Worm (Caenorhabditis elegans) whole organism, young adult: ENCODE data around the gene metl-1.

Experiments used
- C17E4.6 ChIP-seq: fragments of 200-800 bp; sonication (Bioruptor generic); IDR thresholded peaks from 2 replicates; pipeline ENCODE4 v1.3.6; 2022; ENCODE audit warnings: missing genetic modification reagents, missing genetic modification characterization, missing compliant biosample characterization
- D2030.7 ChIP-seq: fragments of 200-800 bp; sonication (Bioruptor generic); IDR thresholded peaks from 2 replicates; pipeline ENCODE4 v1.3.6; 2022; ENCODE audit warnings: missing genetic modification reagents, missing genetic modification characterization, missing compliant biosample characterization
- F23B12.7 ChIP-seq: sonication (generic microtip); optimal IDR thresholded peaks from 2 replicates; lab custom pipeline; 2017; ENCODE audit warnings: missing genetic modification characterization, mild to moderate bottlenecking, missing compliant biosample characterization, antibody characterized with exemption, moderate library complexity; ENCODE audit not compliant: insufficient read depth
- F39B2.1 ChIP-seq: fragments of 200-800 bp; sonication (Bioruptor generic); IDR thresholded peaks from 2 replicates; pipeline ENCODE4 v1.3.6; 2022; ENCODE audit warnings: missing genetic modification reagents, missing genetic modification characterization, missing compliant biosample characterization
- F49E8.2 ChIP-seq: sonication (generic microtip); optimal IDR thresholded peaks from 3 replicates; lab custom pipeline; 2017; ENCODE audit warnings: missing genetic modification characterization, mild to moderate bottlenecking, missing compliant biosample characterization, antibody characterized with exemption, moderate library complexity; ENCODE audit not compliant: insufficient read depth
- F52B5.7 ChIP-seq: sonication (generic microtip); optimal IDR thresholded peaks from 2 replicates; lab custom pipeline; 2016; ENCODE audit warnings: mild to moderate bottlenecking, missing genetic modification characterization, missing compliant biosample characterization
- K11D2.4 ChIP-seq: fragments of 200-800 bp; sonication (Bioruptor generic); IDR thresholded peaks from 2 replicates; pipeline ENCODE4 v1.3.6; 2022; ENCODE audit warnings: missing genetic modification reagents, missing genetic modification characterization, missing compliant biosample characterization
- T07F8.4 ChIP-seq: sonication (generic microtip); optimal IDR thresholded peaks from 2 replicates; lab custom pipeline; 2016; ENCODE audit warnings: mild to moderate bottlenecking, missing genetic modification characterization, moderate library complexity, missing compliant biosample characterization
- Y53G8AR.9 ChIP-seq: fragments of 200-800 bp; sonication (Bioruptor generic); conservative IDR thresholded peaks from 2 replicates; pipeline ENCODE4 v1.3.6; 2022; ENCODE audit warnings: missing genetic modification reagents, missing genetic modification characterization, missing compliant biosample characterization
- Y79H2A.3 ChIP-seq: fragments of 200-800 bp; sonication (Bioruptor generic); conservative IDR thresholded peaks from 2 replicates; pipeline ENCODE4 v1.3.6; 2022; ENCODE audit warnings: missing genetic modification reagents, missing genetic modification characterization, missing compliant biosample characterization
- ZK185.1 ChIP-seq: sonication (generic microtip); optimal IDR thresholded peaks from 2 replicates; lab custom pipeline; 2016; ENCODE audit warnings: mild to moderate bottlenecking, missing genetic modification characterization, missing compliant biosample characterization; ENCODE audit not compliant: poor library complexity, severe bottlenecking
- akir-1 ChIP-seq: fragments of 200-800 bp; sonication (Bioruptor generic); optimal IDR thresholded peaks from 2 replicates; lab custom pipeline; 2018; ENCODE audit warnings: mild to moderate bottlenecking, missing genetic modification characterization, moderate library complexity, missing compliant biosample characterization
- bed-1 ChIP-seq: fragments of 200-800 bp; sonication (Bioruptor generic); IDR thresholded peaks from 2 replicates; pipeline ENCODE4 v1.3.6; 2022; ENCODE audit warnings: missing genetic modification reagents, missing genetic modification characterization, missing compliant biosample characterization
- ccch-3 ChIP-seq: fragments of 200-800 bp; sonication (Bioruptor generic); optimal IDR thresholded peaks from 2 replicates; lab custom pipeline; 2018; ENCODE audit warnings: mild to moderate bottlenecking, missing genetic modification characterization, missing compliant biosample characterization
- ceh-40 ChIP-seq: fragments of 200-800 bp; sonication (Bioruptor generic); IDR thresholded peaks from 2 replicates; pipeline ENCODE4 v1.3.6; 2022; ENCODE audit warnings: missing genetic modification characterization, missing compliant biosample characterization
- ceh-79 ChIP-seq: sonication (generic microtip); optimal IDR thresholded peaks from 2 replicates; lab custom pipeline; 2017; ENCODE audit warnings: mild to moderate bottlenecking, missing genetic modification characterization, missing compliant biosample characterization
- ceh-91 ChIP-seq: fragments of 200-800 bp; sonication (Bioruptor generic); IDR thresholded peaks from 2 replicates; pipeline ENCODE4 v1.3.6; 2022; ENCODE audit warnings: missing genetic modification reagents, missing genetic modification characterization, missing compliant biosample characterization
- dox-1 ChIP-seq: fragments of 200-800 bp; sonication (Bioruptor generic); IDR thresholded peaks from 2 replicates; pipeline ENCODE4 v1.3.6; 2022; ENCODE audit warnings: missing genetic modification reagents, missing genetic modification characterization, missing compliant biosample characterization
- efl-1 ChIP-seq: fragments of 150-350 bp; optimal IDR thresholded peaks from 2 replicates; lab custom pipeline; 2014; ENCODE audit warnings: missing biosample characterization, missing genetic modification reagents, missing genetic modification characterization
- egrh-3 ChIP-seq: fragments of 200-800 bp; sonication (Bioruptor generic); IDR thresholded peaks from 2 replicates; pipeline ENCODE4 v1.3.6; 2022; ENCODE audit warnings: missing genetic modification reagents, missing genetic modification characterization, missing compliant biosample characterization
- ekl-4 ChIP-seq: fragments of 200-800 bp; sonication (Bioruptor generic); IDR thresholded peaks from 2 replicates; pipeline ENCODE4 v1.3.6; 2022; ENCODE audit warnings: missing genetic modification reagents, missing genetic modification characterization, missing compliant biosample characterization
- ets-4 ChIP-seq: fragments of 200-800 bp; sonication (Bioruptor generic); optimal IDR thresholded peaks from 2 replicates; lab custom pipeline; 2018; ENCODE audit warnings: mild to moderate bottlenecking, missing genetic modification characterization, missing compliant biosample characterization
- fkh-3 ChIP-seq: sonication (generic microtip); optimal IDR thresholded peaks from 2 replicates; lab custom pipeline; 2016; ENCODE audit warnings: mild to moderate bottlenecking, missing genetic modification characterization, missing compliant biosample characterization
- gei-17 ChIP-seq: fragments of 200-800 bp; sonication (Bioruptor generic); optimal IDR thresholded peaks from 2 replicates; lab custom pipeline; 2018; ENCODE audit warnings: mild to moderate bottlenecking, missing genetic modification characterization, missing compliant biosample characterization
- hlh-12 ChIP-seq: sonication (generic microtip); optimal IDR thresholded peaks from 2 replicates; lab custom pipeline; 2016; ENCODE audit warnings: missing genetic modification characterization, missing compliant biosample characterization
- hmg-20 ChIP-seq: fragments of 200-800 bp; sonication (Bioruptor generic); IDR thresholded peaks from 2 replicates; pipeline ENCODE4 v1.3.6; 2022; ENCODE audit warnings: missing genetic modification reagents, missing genetic modification characterization, missing compliant biosample characterization
- hrde-1 ChIP-seq: sonication (generic microtip); optimal IDR thresholded peaks from 2 replicates; lab custom pipeline; 2016; ENCODE audit warnings: missing genetic modification characterization, mild to moderate bottlenecking, missing compliant biosample characterization, moderate library complexity, missing genotype, missing genetic modification reagents, borderline replicate concordance
- let-526 ChIP-seq: fragments of 200-800 bp; sonication (Bioruptor generic); IDR thresholded peaks from 2 replicates; pipeline ENCODE4 v1.3.6; 2022; ENCODE audit warnings: missing genetic modification reagents, missing genetic modification characterization, missing compliant biosample characterization
- lsl-1 ChIP-seq: fragments of 200-800 bp; sonication (Bioruptor generic); optimal IDR thresholded peaks from 2 replicates; lab custom pipeline; 2018; ENCODE audit warnings: mild to moderate bottlenecking, missing genetic modification characterization, moderate library complexity, missing compliant biosample characterization
- lsy-27 ChIP-seq: sonication (generic microtip); optimal IDR thresholded peaks from 2 replicates; lab custom pipeline; 2017; ENCODE audit warnings: missing genetic modification characterization, mild to moderate bottlenecking, missing compliant biosample characterization, antibody characterized with exemption, missing genotype, borderline replicate concordance; ENCODE audit not compliant: insufficient read depth
- madf-10 ChIP-seq: sonication (generic microtip); optimal IDR thresholded peaks from 2 replicates; lab custom pipeline; 2016; ENCODE audit warnings: mild to moderate bottlenecking, missing genetic modification characterization, missing compliant biosample characterization
- madf-3 ChIP-seq: fragments of 200-800 bp; sonication (Bioruptor generic); IDR thresholded peaks from 2 replicates; pipeline ENCODE4 v1.3.6; 2022; ENCODE audit warnings: missing genetic modification reagents, missing genetic modification characterization, missing compliant biosample characterization
- mxl-1 ChIP-seq: sonication (generic microtip); optimal IDR thresholded peaks from 2 replicates; lab custom pipeline; 2016; ENCODE audit warnings: missing genetic modification characterization, missing compliant biosample characterization
- nfya-1 ChIP-seq: sonication (generic microtip); optimal IDR thresholded peaks from 2 replicates; lab custom pipeline; 2017; ENCODE audit warnings: antibody characterized with exemption, missing compliant biosample characterization, missing genetic modification characterization, borderline replicate concordance; ENCODE audit not compliant: insufficient read depth
- pbrm-1 ChIP-seq: fragments of 200-800 bp; sonication (Bioruptor generic); IDR thresholded peaks from 2 replicates; pipeline ENCODE4 v1.3.6; 2022; ENCODE audit warnings: missing genetic modification reagents, missing genetic modification characterization, missing compliant biosample characterization
- sdz-38 ChIP-seq: sonication (generic microtip); optimal IDR thresholded peaks from 2 replicates; lab custom pipeline; 2016; ENCODE audit warnings: missing genotype, missing genetic modification characterization, missing compliant biosample characterization
- snpc-1.1 ChIP-seq: sonication (generic microtip); optimal IDR thresholded peaks from 2 replicates; lab custom pipeline; 2017; ENCODE audit warnings: missing genetic modification characterization, mild to moderate bottlenecking, missing compliant biosample characterization, antibody characterized with exemption, moderate library complexity, missing genotype, missing genetic modification reagents; ENCODE audit not compliant: insufficient read depth
- tbx-9 ChIP-seq: sonication (generic microtip); optimal IDR thresholded peaks from 2 replicates; lab custom pipeline; 2016; ENCODE audit warnings: borderline replicate concordance, missing genetic modification characterization, inconsistent platforms, missing compliant biosample characterization
- unc-130 ChIP-seq: sonication (generic microtip); optimal IDR thresholded peaks from 2 replicates; lab custom pipeline; 2016; ENCODE audit warnings: missing genetic modification reagents, missing genetic modification characterization, missing compliant biosample characterization
- xnd-1 ChIP-seq: sonication (generic microtip); optimal IDR thresholded peaks from 2 replicates; lab custom pipeline; 2016; ENCODE audit warnings: missing genotype, missing genetic modification reagents, missing genetic modification characterization, missing compliant biosample characterization
- zfh-2 ChIP-seq: fragments of 200-800 bp; sonication (Bioruptor generic); conservative IDR thresholded peaks from 2 replicates; pipeline ENCODE4 v1.3.6; 2022; ENCODE audit warnings: missing genetic modification reagents, missing genetic modification characterization, missing compliant biosample characterization
- ztf-25 ChIP-seq: fragments of 200-800 bp; sonication (Bioruptor generic); IDR thresholded peaks from 2 replicates; pipeline ENCODE4 v1.3.6; 2022; ENCODE audit warnings: missing genetic modification reagents, missing genetic modification characterization, missing compliant biosample characterization
- ztf-26 ChIP-seq: sonication (generic microtip); optimal IDR thresholded peaks from 2 replicates; lab custom pipeline; 2017; ENCODE audit warnings: missing genetic modification characterization, missing compliant biosample characterization
- ztf-3 ChIP-seq: fragments of 200-800 bp; sonication (Bioruptor generic); optimal IDR thresholded peaks from 2 replicates; lab custom pipeline; 2018; ENCODE audit warnings: mild to moderate bottlenecking, missing genetic modification characterization, missing compliant biosample characterization

The metl-1 gene

ce11 chrII:11467541-11467940 is 5.8 kb downstream of the metl-1 start, which contains the start of gene klp-17:
klp-17 (minus strand) TSS chrII:11467641.
- TF ChIP-seq egrh-3 (GFP tag; lab: Robert Waterston, UW): no peak
- TF ChIP-seq fkh-3 (tag; lab: Kevin White, UChicago): no peak
- TF ChIP-seq zfh-2: no peak
- no peak for TF ChIP-seq bed-1 (GFP tag; lab: Robert Waterston, UW)
- no peak for TF ChIP-seq dox-1 (GFP tag; lab: Robert Waterston, UW)
- no peak for TF ChIP-seq nfya-1 (tag; lab: Kevin White, UChicago)
- no peak for TF ChIP-seq ztf-26 (tag; lab: Kevin White, UChicago)
- TF ChIP-seq ets-4 (GFP tag; lab: Kevin White, UChicago): no peak
- no peak for TF ChIP-seq lsl-1 (GFP tag; lab: Kevin White, UChicago)

ce11 chrII:11464427-11464944 is 8.9 kb downstream of the metl-1 start, which contains the start of the genes aars-1 and rga-1:
aars-1 (minus strand) TSS chrII:11464497.
rga-1 (plus strand) TSS chrII:11464894.
- TF ChIP-seq ceh-40 (GFP tag; lab: Robert Waterston, UW): no peak
- TF ChIP-seq C17E4.6: no peak
- no peak for TF ChIP-seq lsy-27 (tag; lab: Kevin White, UChicago)
- 0 out of 2 replicates have a peak, but pooled peaks have one; percentile 33 for TF ChIP-seq pbrm-1
- TF ChIP-seq mxl-1 (tag; lab: Kevin White, UChicago): no peak
- TF ChIP-seq ceh-79 (tag; lab: Kevin White, UChicago): no peak
- no peak for TF ChIP-seq F49E8.2
- no peak for TF ChIP-seq F23B12.7 (tag; lab: Kevin White, UChicago)
- no peak for TF ChIP-seq F39B2.1 (GFP tag; lab: Robert Waterston, UW)
- no peak for TF ChIP-seq D2030.7
- TF ChIP-seq akir-1: no peak
- TF ChIP-seq xnd-1 (tag; lab: Kevin White, UChicago): no peak
- TF ChIP-seq let-526 (GFP tag; lab: Robert Waterston, UW): no peak
- TF ChIP-seq Y79H2A.3: no peak
- TF ChIP-seq zfh-2: peak; percentile 86
- no peak for TF ChIP-seq Y53G8AR.9 (GFP tag; lab: Robert Waterston, UW)
- no peak for TF ChIP-seq hlh-12 (tag; lab: Kevin White, UChicago)
- no peak for TF ChIP-seq K11D2.4 (GFP tag; lab: Robert Waterston, UW)
- no peak for TF ChIP-seq hmg-20 (GFP tag; lab: Robert Waterston, UW)
- TF ChIP-seq nfya-1 (tag; lab: Kevin White, UChicago): no peak
- no peak for TF ChIP-seq hrde-1 (tag; lab: Kevin White, UChicago)
- no peak for TF ChIP-seq madf-3 (GFP tag; lab: Robert Waterston, UW)
- TF ChIP-seq ztf-25 (GFP tag; lab: Robert Waterston, UW): no peak
- no peak for TF ChIP-seq lsl-1 (GFP tag; lab: Kevin White, UChicago)
- no peak for TF ChIP-seq sdz-38
- TF ChIP-seq ekl-4 (GFP tag; lab: Robert Waterston, UW): no peak
- no peak for TF ChIP-seq gei-17 (GFP tag; lab: Kevin White, UChicago)
- no peak for TF ChIP-seq T07F8.4
- TF ChIP-seq ZK185.1 (tag; lab: Kevin White, UChicago): peak; percentile 45
- TF ChIP-seq ztf-3: no peak
- peak; percentile 86 for TF ChIP-seq dox-1 (GFP tag; lab: Robert Waterston, UW)
- TF ChIP-seq madf-10 (tag; lab: Kevin White, UChicago): no peak
- TF ChIP-seq ceh-91 (GFP tag; lab: Robert Waterston, UW): no peak
- no peak for TF ChIP-seq efl-1
- no peak for TF ChIP-seq unc-130
- no peak for TF ChIP-seq F52B5.7 (tag; lab: Kevin White, UChicago)
- no peak for TF ChIP-seq ccch-3 (GFP tag; lab: Kevin White, UChicago)
- TF ChIP-seq tbx-9 (tag; lab: Kevin White, UChicago): no peak
- no peak for TF ChIP-seq snpc-1.1 (tag; lab: Kevin White, UChicago)
